Worm (Caenorhabditis elegans) whole organism, L1 larva: ENCODE data around the gene F53A2.1.

Experiments used
- C04F5.9 ChIP-seq: sonication (generic microtip); optimal IDR thresholded peaks from 2 replicates; lab custom pipeline; 2016; ENCODE audit warnings: missing genetic modification characterization, missing compliant biosample characterization
- F16B12.6 ChIP-seq: fragments of 150-350 bp; optimal IDR thresholded peaks from 2 replicates; lab custom pipeline; 2014; ENCODE audit warnings: missing biosample characterization, missing genetic modification characterization
- aha-1 ChIP-seq: fragments of 150-350 bp; optimal IDR thresholded peaks from 2 replicates; lab custom pipeline; 2014; ENCODE audit warnings: missing biosample characterization, missing genetic modification characterization
- ceh-63 ChIP-seq: fragments of 200-800 bp; sonication (Bioruptor generic); optimal IDR thresholded peaks from 2 replicates; lab custom pipeline; 2018; ENCODE audit warnings: mild to moderate bottlenecking, missing genetic modification characterization, missing compliant biosample characterization
- ceh-90 ChIP-seq: sonication (generic microtip); optimal IDR thresholded peaks from 2 replicates; lab custom pipeline; 2016; ENCODE audit warnings: missing genetic modification characterization, missing compliant biosample characterization
- efl-1 ChIP-seq, 4 experiments: fragments of 150-350 bp; optimal IDR thresholded peaks in 3 of 4; peaks in 1 of 4; 1 replicate in 1 of 4; 2 replicates in 3 of 4; lab custom pipeline; 2014; ENCODE audit warnings: missing biosample characterization in 2 of 4, missing genetic modification characterization in 2 of 4, missing genetic modification reagents in 2 of 4
- fkh-8 ChIP-seq: sonication (generic microtip); optimal IDR thresholded peaks from 2 replicates; lab custom pipeline; 2016; ENCODE audit warnings: mild to moderate bottlenecking, missing genetic modification characterization, missing compliant biosample characterization
- fos-1 ChIP-seq: fragments of 150-350 bp; optimal IDR thresholded peaks from 2 replicates; lab custom pipeline; 2014; ENCODE audit warnings: missing biosample characterization, missing genetic modification characterization
- hpl-2 ChIP-seq: fragments of 150-350 bp; optimal IDR thresholded peaks from 2 replicates; lab custom pipeline; 2014; ENCODE audit warnings: missing biosample characterization, missing genetic modification reagents, missing genetic modification characterization
- irx-1 ChIP-seq: sonication (generic microtip); optimal IDR thresholded peaks from 2 replicates; lab custom pipeline; 2016; ENCODE audit warnings: missing genetic modification characterization, missing compliant biosample characterization
- isw-1 ChIP-seq: fragments of 200-800 bp; sonication (Bioruptor generic); IDR thresholded peaks from 2 replicates; pipeline ENCODE4 v1.3.6; 2022; ENCODE audit warnings: missing genetic modification characterization, missing compliant biosample characterization
- lin-13 ChIP-seq: fragments of 150-350 bp; optimal IDR thresholded peaks from 2 replicates; lab custom pipeline; 2014; ENCODE audit warnings: missing biosample characterization, missing genetic modification reagents, missing genetic modification characterization
- lin-14 ChIP-seq: fragments of 200-800 bp; sonication (Bioruptor generic); optimal IDR thresholded peaks from 2 replicates; lab custom pipeline; 2018; ENCODE audit warnings: mild to moderate bottlenecking, missing genetic modification characterization, moderate library complexity, missing compliant biosample characterization
- lin-39 ChIP-seq: fragments of 150-350 bp; optimal IDR thresholded peaks from 2 replicates; lab custom pipeline; 2014; ENCODE audit warnings: missing biosample characterization, missing genetic modification reagents, missing genetic modification characterization
- lir-3 ChIP-seq: sonication (generic microtip); optimal IDR thresholded peaks from 2 replicates; lab custom pipeline; 2016; ENCODE audit warnings: mild to moderate bottlenecking, missing genetic modification characterization, moderate library complexity, missing compliant biosample characterization; ENCODE audit not compliant: poor library complexity
- lsy-2 ChIP-seq, 2 experiments: fragments of 150-350 bp; optimal IDR thresholded peaks; 2 replicates each; lab custom pipeline; 2014; ENCODE audit warnings: missing biosample characterization in 2 of 2, missing genetic modification characterization in 2 of 2
- mdl-1 ChIP-seq, 2 experiments: fragments of 150-350 bp; optimal IDR thresholded peaks; 2 replicates each; lab custom pipeline; 2014 to 2017; ENCODE audit warnings: missing biosample characterization in 2 of 2, missing genetic modification characterization in 2 of 2, inconsistent platforms in 1 of 2
- mep-1 ChIP-seq: fragments of 150-350 bp; optimal IDR thresholded peaks from 2 replicates; lab custom pipeline; 2014; ENCODE audit warnings: missing biosample characterization, missing genetic modification characterization
- nhr-11 ChIP-seq: fragments of 150-350 bp; optimal IDR thresholded peaks from 2 replicates; lab custom pipeline; 2014; ENCODE audit warnings: missing biosample characterization, missing genetic modification characterization
- nhr-12 ChIP-seq: sonication (generic microtip); optimal IDR thresholded peaks from 2 replicates; lab custom pipeline; 2017; ENCODE audit warnings: missing biosample characterization, missing genetic modification characterization
- nhr-20 ChIP-seq: sonication (generic microtip); optimal IDR thresholded peaks from 2 replicates; lab custom pipeline; 2016; ENCODE audit warnings: mild to moderate bottlenecking, missing genetic modification characterization, missing compliant biosample characterization
- nhr-47 ChIP-seq: sonication (generic microtip); optimal IDR thresholded peaks from 2 replicates; lab custom pipeline; 2016; ENCODE audit warnings: mild to moderate bottlenecking, missing genetic modification characterization, moderate library complexity, missing compliant biosample characterization
- nhr-71 ChIP-seq: sonication (generic microtip); optimal IDR thresholded peaks from 2 replicates; lab custom pipeline; 2016; ENCODE audit warnings: mild to moderate bottlenecking, missing genetic modification characterization, moderate library complexity, missing compliant biosample characterization
- pag-3 ChIP-seq: sonication (generic microtip); optimal IDR thresholded peaks from 2 replicates; lab custom pipeline; 2017; ENCODE audit warnings: missing genetic modification characterization, mild to moderate bottlenecking, missing compliant biosample characterization, antibody characterized with exemption, borderline replicate concordance; ENCODE audit not compliant: insufficient read depth
- pqm-1 ChIP-seq: sonication (generic microtip); optimal IDR thresholded peaks from 3 replicates; lab custom pipeline; 2017; ENCODE audit warnings: missing biosample characterization, missing genetic modification characterization
- skn-1 ChIP-seq: fragments of 150-350 bp; optimal IDR thresholded peaks from 2 replicates; lab custom pipeline; 2014; ENCODE audit warnings: missing biosample characterization, missing genetic modification characterization
- snpc-4 ChIP-seq: fragments of 150-350 bp; optimal IDR thresholded peaks from 2 replicates; lab custom pipeline; 2014; ENCODE audit warnings: missing biosample characterization, missing genetic modification characterization
- sox-4 ChIP-seq: sonication (generic microtip); optimal IDR thresholded peaks from 2 replicates; lab custom pipeline; 2016; ENCODE audit warnings: missing genetic modification characterization, missing compliant biosample characterization
- sptf-1 ChIP-seq: fragments of 150-350 bp; optimal IDR thresholded peaks from 2 replicates; lab custom pipeline; 2014; ENCODE audit warnings: missing biosample characterization, missing genetic modification characterization
- sup-37 ChIP-seq: fragments of 200-800 bp; sonication (Bioruptor generic); optimal IDR thresholded peaks from 2 replicates; lab custom pipeline; 2018; ENCODE audit warnings: mild to moderate bottlenecking, missing genetic modification characterization, missing compliant biosample characterization
- swsn-7 ChIP-seq: sonication (generic microtip); optimal IDR thresholded peaks from 2 replicates; lab custom pipeline; 2016; ENCODE audit warnings: missing genetic modification characterization, missing compliant biosample characterization
- unc-130 ChIP-seq: fragments of 150-350 bp; optimal IDR thresholded peaks from 2 replicates; lab custom pipeline; 2017; ENCODE audit warnings: missing biosample characterization, missing genetic modification characterization, inconsistent platforms
- unc-30 ChIP-seq: sonication (generic microtip); optimal IDR thresholded peaks from 2 replicates; lab custom pipeline; 2017; ENCODE audit warnings: missing biosample characterization, missing genetic modification characterization
- unc-98 ChIP-seq: fragments of 200-800 bp; sonication (Bioruptor generic); IDR thresholded peaks from 2 replicates; pipeline ENCODE4 v1.3.6; 2022; ENCODE audit warnings: missing genetic modification characterization, missing compliant biosample characterization
- xbp-1 ChIP-seq: sonication (generic microtip); optimal IDR thresholded peaks from 2 replicates; lab custom pipeline; 2016; ENCODE audit warnings: missing genetic modification characterization, missing compliant biosample characterization
- zip-4 ChIP-seq: fragments of 200-800 bp; sonication (Bioruptor generic); optimal IDR thresholded peaks from 2 replicates; lab custom pipeline; 2018; ENCODE audit warnings: mild to moderate bottlenecking, missing genetic modification characterization, moderate library complexity, missing compliant biosample characterization
- ztf-11 ChIP-seq, 2 experiments: sonication (generic microtip); optimal IDR thresholded peaks; 2 replicates each; lab custom pipeline; 2016 to 2017; ENCODE audit warnings: missing genetic modification characterization in 2 of 2, missing biosample characterization in 1 of 2, missing compliant biosample characterization in 1 of 2
- ztf-4 ChIP-seq: fragments of 150-350 bp; optimal IDR thresholded peaks from 2 replicates; lab custom pipeline; 2014; ENCODE audit warnings: missing biosample characterization, missing genetic modification characterization

F53A2.1 gene

ce11 chrIII:13307107-13307506, 17.5 kb downstream of the F53A2.1 start, which contains the start of the genes klp-19 and slc-36.1 (continued):
- TF ChIP-seq pag-3 (tag; lab: Kevin White, UChicago) = peak; percentile 22
- no peak for TF ChIP-seq sox-4
- TF ChIP-seq fos-1 (tag; lab: Kevin White, UChicago) = no peak
- TF ChIP-seq swsn-7 (tag; lab: Kevin White, UChicago) = peak; percentile 53
- no peak for TF ChIP-seq sptf-1
- TF ChIP-seq nhr-71 = peak; percentile 67
- peak; percentile 17 for TF ChIP-seq unc-130 (tag; lab: Kevin White, UChicago)
- TF ChIP-seq F16B12.6 (tag; lab: Kevin White, UChicago) = peak; percentile 91
- TF ChIP-seq xbp-1 (tag; lab: Kevin White, UChicago) = peak; percentile 34
- no peak for TF ChIP-seq zip-4
- TF ChIP-seq hpl-2 = no peak
- peak; percentile 74 for TF ChIP-seq mep-1 (tag; lab: Kevin White, UChicago)
- TF ChIP-seq isw-1 (GFP tag; lab: Robert Waterston, UW) = peak; percentile 29
- TF ChIP-seq fkh-8 = peak; percentile 27
- TF ChIP-seq skn-1 (tag; lab: Kevin White, UChicago) = peak; percentile 31

ce11 chrIII:13305537-13305936, 19.1 kb downstream of the F53A2.1 start:
- no peak for TF ChIP-seq snpc-4 (tag; lab: Kevin White, UChicago)
- no peak for TF ChIP-seq ceh-90
- TF ChIP-seq isw-1 (GFP tag; lab: Robert Waterston, UW) = no peak
- no peak for TF ChIP-seq sup-37 (GFP tag; lab: Kevin White, UChicago)
- no peak for TF ChIP-seq aha-1 (tag; lab: Kevin White, UChicago)
- TF ChIP-seq lir-3 (tag; lab: Kevin White, UChicago) = no peak
- no peak for TF ChIP-seq mdl-1 (tag; optimal IDR thresholded peaks at IDR 0.05; lab: Kevin White, UChicago)
- TF ChIP-seq C04F5.9 (tag; lab: Kevin White, UChicago) = no peak
- TF ChIP-seq skn-1 (tag; lab: Kevin White, UChicago) = no peak
- TF ChIP-seq, all 84 proteins: peak for 0

ce11 chrIII:13302578-13302977, 22.1 kb downstream of the F53A2.1 start:
- TF ChIP-seq swsn-7 (tag; lab: Kevin White, UChicago) (no peak), aha-1 (tag; lab: Kevin White, UChicago) (no peak), C04F5.9 (tag; lab: Kevin White, UChicago) (no peak), nhr-11 (tag; lab: Kevin White, UChicago) (no peak), irx-1 (tag; lab: Kevin White, UChicago) (no peak), sptf-1 (no peak), efl-1 (optimal IDR thresholded peaks at IDR 0.05; lab: Kevin White, UChicago) (no peak), efl-1 (GFP tag; optimal IDR thresholded peaks at IDR 0.05 in 1 of 2; lab: Kevin White, UChicago) (peak in 1 of 2 experiments; percentile 74), nhr-47 (no peak)

- TF ChIP-seq nhr-12 (no peak), ztf-4 (tag; lab: Kevin White, UChicago) (no peak), lin-13 (GFP tag; lab: Kevin White, UChicago) (no peak), ztf-11 (tag; optimal IDR thresholded peaks at IDR 0.05; lab: Kevin White, UChicago) (no peak), unc-98 (GFP tag; lab: Robert Waterston, UW) (no peak), fkh-8 (no peak), nhr-11 (tag; lab: Kevin White, UChicago) (no peak), lin-14 (GFP tag; lab: Kevin White, UChicago) (no peak), pqm-1 (tag; lab: Kevin White, UChicago) (no peak), nhr-20 (no peak), unc-30 (tag; lab: Kevin White, UChicago) (no peak), ceh-63 (no peak), lir-3 (tag; lab: Kevin White, UChicago) (no peak), sup-37 (GFP tag; lab: Kevin White, UChicago) (no peak), lsy-2 (tag; optimal IDR thresholded peaks at IDR 0.05; lab: Kevin White, UChicago) (no peak), lin-39 (tag; lab: Kevin White, UChicago) (no peak), aha-1 (tag; lab: Kevin White, UChicago) (no peak), snpc-4 (tag; lab: Kevin White, UChicago) (no peak)
Observed at ce11 chrIII:13301983-13302382, 22.7 kb downstream of the F53A2.1 start.
